Fruit fly (Drosophila melanogaster): ENCODE results near the gene Yp3.

- TF ChIP-seq h (optimal IDR thresholded peaks at IDR 0.05): no peak
- TF ChIP-seq psq (optimal IDR thresholded peaks at IDR 0.05): no peak
Measured at dm6 chrX:13747635-13748467, 11.5 kb upstream of the Yp3 start.

Measured in Kc167 (cell line).